Fruit fly (Drosophila melanogaster): ENCODE results near the gene EndoA.

The EndoA gene

dm6 chr3R:18928918-18929705, 22.7 kb downstream of the EndoA start, which contains the start of gene CG42613 (continued):
- TF ChIP-seq B-H1 (GFP tag; IDR thresholded peaks at IDR 0.05) (peak; percentile 14; the same call in 1 of the 3 replicates), Dbx (GFP tag; IDR thresholded peaks at IDR 0.05) (peak; percentile 49; the same call in 2 of the 3 replicates), wor (GFP tag; IDR thresholded peaks at IDR 0.05) (no peak), CG17361 (GFP tag; IDR thresholded peaks at IDR 0.05) (peak; percentile 68; the same call in 2 of the 3 replicates), tin (GFP tag; optimal IDR thresholded peaks at IDR 0.05) (peak; percentile 17), oc (tag; optimal IDR thresholded peaks at IDR 0.05) (peak; percentile 19), CG42726 (GFP tag; IDR thresholded peaks at IDR 0.05; ENCODE audit: partially characterized antibody) (peak; percentile 66), CG17385 (GFP tag; optimal IDR thresholded peaks at IDR 0.05) (peak; percentile 58), pzg (GFP tag; optimal IDR thresholded peaks at IDR 0.05) (peak; percentile 15), ATbp (GFP tag; optimal IDR thresholded peaks at IDR 0.05) (peak; percentile 77), crc (GFP tag; optimal IDR thresholded peaks at IDR 0.05) (peak; percentile 23), fd3F (GFP tag; optimal IDR thresholded peaks at IDR 0.05) (peak; percentile 42), pum (GFP tag; optimal IDR thresholded peaks at IDR 0.05) (peak; percentile 16), lola (GFP tag; optimal IDR thresholded peaks at IDR 0.05) (peak in 1 of 3 experiments; percentile 50), CG31365 (tag; optimal IDR thresholded peaks at IDR 0.05) (peak; percentile 69), CG11696 (GFP tag; IDR thresholded peaks at IDR 0.05) (no peak), Asciz (GFP tag; optimal IDR thresholded peaks at IDR 0.05) (peak; percentile 81), Max (GFP tag; optimal IDR thresholded peaks at IDR 0.05) (peak; percentile 55), mld (GFP tag; IDR thresholded peaks at IDR 0.05; ENCODE audit: partially characterized antibody) (peak; percentile 25; the same call in 1 of the 3 replicates), CG3838 (GFP tag; optimal IDR thresholded peaks at IDR 0.05) (no peak), CG8388 (GFP tag; optimal IDR thresholded peaks at IDR 0.05) (peak; percentile 58), peb (GFP tag; IDR thresholded peaks at IDR 0.05) (peak; percentile 42; the same call in 1 of the 2 replicates), CG9727 (GFP tag; optimal IDR thresholded peaks at IDR 0.05) (peak; percentile 78), nerfin-2 (GFP tag; IDR thresholded peaks at IDR 0.05; ENCODE audit: partially characterized antibody) (no peak), Pdp1 (GFP tag; optimal IDR thresholded peaks at IDR 0.05) (peak in 1 of 2 experiments; percentile 20), bbx (GFP tag; IDR thresholded peaks at IDR 0.05; ENCODE audit: partially characterized antibody) (peak; percentile 75), CG4282 (GFP tag; optimal IDR thresholded peaks at IDR 0.05) (peak; percentile 37), CG18476 (GFP tag; optimal IDR thresholded peaks at IDR 0.05) (no peak), aop (GFP tag; IDR thresholded peaks at IDR 0.05) (peak; percentile 75), CG7963 (GFP tag; IDR thresholded peaks at IDR 0.05; ENCODE audit: partially characterized antibody) (peak; percentile 78), bab2 (GFP tag; optimal IDR thresholded peaks at IDR 0.05) (no peak), Dad (GFP tag; optimal IDR thresholded peaks at IDR 0.05) (peak; percentile 72), Ssrp (tag; optimal IDR thresholded peaks at IDR 0.05) (peak; percentile 26), CG3726 (GFP tag; IDR thresholded peaks at IDR 0.05) (0 out of 3 replicates have a peak, but pooled peaks have one; percentile 58), NFAT (GFP tag; IDR thresholded peaks at IDR 0.05) (peak; percentile 71; the same call in 1 of the 2 replicates), sna (GFP tag; IDR thresholded peaks at IDR 0.05; ENCODE audit: partially characterized antibody) (no peak), CG32532 (GFP tag; IDR thresholded peaks at IDR 0.05) (peak; percentile 44), Nf-YA (GFP tag; IDR thresholded peaks at IDR 0.05) (peak; percentile 64; the same call in 1 of the 2 replicates), CG9876 (GFP tag; optimal IDR thresholded peaks at IDR 0.05) (peak; percentile 19), CG14441 (GFP tag; IDR thresholded peaks at IDR 0.05) (peak; percentile 63), chinmo (GFP tag; IDR thresholded peaks at IDR 0.05; ENCODE audit: partially characterized antibody) (0 out of 4 replicates have a peak, but pooled peaks have one; percentile 48), org-1 (GFP tag; optimal IDR thresholded peaks at IDR 0.05) (peak; percentile 50), pho (GFP tag; optimal IDR thresholded peaks at IDR 0.05) (peak; percentile 28), CG12659 (GFP tag; optimal IDR thresholded peaks at IDR 0.05) (peak; percentile 73), HLH54F (GFP tag; optimal IDR thresholded peaks at IDR 0.05) (peak; percentile 37), odd (GFP tag; optimal IDR thresholded peaks at IDR 0.05) (peak; percentile 68), ro (GFP tag; IDR thresholded peaks at IDR 0.05) (peak; percentile 18; the same call in 1 of the 2 replicates)

Measured in whole organism, embryonic.